Fruit fly (Drosophila melanogaster) whole organism, wandering third instar larva: Measurements from ENCODE around the gene CG17258.

Experiments
- Abd-B ChIP-seq: fragments of >200 bp; optimal IDR thresholded peaks from 2 replicates; lab custom pipeline; 2017; ENCODE audit warnings: missing biosample characterization, missing genetic modification characterization
- CG32264 ChIP-seq: fragments of 200-800 bp; sonication (Bioruptor generic); optimal IDR thresholded peaks from 2 replicates; lab custom pipeline; 2016; ENCODE audit warnings: missing biosample characterization, missing genetic modification characterization
- CG9705 ChIP-seq: fragments of 200-800 bp; sonication (Bioruptor generic); optimal IDR thresholded peaks from 2 replicates; lab custom pipeline; 2018; ENCODE audit warnings: missing biosample characterization, mild to moderate bottlenecking, missing genetic modification characterization
- CrebA ChIP-seq: fragments of 200-800 bp; sonication (Bioruptor generic); optimal IDR thresholded peaks from 2 replicates; lab custom pipeline; 2016; ENCODE audit warnings: missing biosample characterization, mild to moderate bottlenecking, missing genetic modification characterization, borderline replicate concordance
- Dfd ChIP-seq: fragments of >200 bp; optimal IDR thresholded peaks from 2 replicates; lab custom pipeline; 2017; ENCODE audit warnings: missing biosample characterization, missing genetic modification characterization
- Dif ChIP-seq: fragments of 200-275, 200-300 bp; sonication (Bioruptor generic); optimal IDR thresholded peaks from 2 replicates; lab custom pipeline; 2018; ENCODE audit warnings: missing biosample characterization, missing genetic modification characterization; ENCODE audit not compliant: partially characterized antibody
- GATAd ChIP-seq: sonication (Bioruptor generic); optimal IDR thresholded peaks from 2 replicates; lab custom pipeline; 2016; ENCODE audit warnings: missing biosample characterization, missing genetic modification characterization
- HLH106 ChIP-seq: fragments of 200-800 bp; optimal IDR thresholded peaks from 3 replicates; lab custom pipeline; 2019; ENCODE audit warnings: missing biosample characterization, mild to moderate bottlenecking, missing genetic modification characterization, moderate library complexity
- Hnf4 ChIP-seq: fragments of 200-800 bp; sonication (Bioruptor generic); optimal IDR thresholded peaks from 2 replicates; lab custom pipeline; 2016; ENCODE audit warnings: missing biosample characterization, mild to moderate bottlenecking, missing genetic modification characterization
- Hr78 ChIP-seq: fragments of >200 bp; optimal IDR thresholded peaks from 2 replicates; lab custom pipeline; 2017; ENCODE audit warnings: missing biosample characterization, missing genetic modification characterization
- Hr83 ChIP-seq: fragments of 200-300 bp; sonication (Bioruptor generic); optimal IDR thresholded peaks from 2 replicates; lab custom pipeline; 2016; ENCODE audit warnings: missing biosample characterization, mild to moderate bottlenecking, missing genetic modification characterization, moderate library complexity; ENCODE audit not compliant: poor library complexity, severe bottlenecking
- Mio ChIP-seq: sonication (Bioruptor generic); optimal IDR thresholded peaks from 2 replicates; lab custom pipeline; 2016; ENCODE audit warnings: missing biosample characterization, missing genetic modification characterization
- Myc ChIP-seq: fragments of >200 bp; optimal IDR thresholded peaks from 2 replicates; lab custom pipeline; 2017
- OdsH ChIP-seq: fragments of 200-800 bp; sonication (Bioruptor generic); optimal IDR thresholded peaks from 2 replicates; lab custom pipeline; 2016; ENCODE audit warnings: missing biosample characterization, mild to moderate bottlenecking, missing genetic modification characterization
- Sp1 ChIP-seq: fragments of 200-800 bp; sonication (Bioruptor generic); optimal IDR thresholded peaks from 3 replicates; lab custom pipeline; 2019; ENCODE audit warnings: missing biosample characterization, mild to moderate bottlenecking, missing genetic modification characterization, moderate library complexity
- Vsx2 ChIP-seq: fragments of 200-300, 225-300 bp; sonication (Bioruptor generic); optimal IDR thresholded peaks from 2 replicates; lab custom pipeline; 2018; ENCODE audit warnings: missing biosample characterization, missing genetic modification characterization; ENCODE audit not compliant: partially characterized antibody
- br ChIP-seq: fragments of 200-800 bp; sonication (Bioruptor generic); optimal IDR thresholded peaks from 2 replicates; lab custom pipeline; 2016; ENCODE audit warnings: missing biosample characterization, missing genetic modification characterization
- brk ChIP-seq: fragments of 200-800 bp; sonication (Bioruptor generic); optimal IDR thresholded peaks from 2 replicates; lab custom pipeline; 2016; ENCODE audit warnings: missing biosample characterization, mild to moderate bottlenecking, missing genetic modification characterization
- dl ChIP-seq, 2 experiments: fragments of 175-275, 200-275 bp in 1 of 2; fragments of 200-275 bp in 1 of 2; sonication (Bioruptor generic); optimal IDR thresholded peaks; lab custom pipeline; 2018; ENCODE audit warnings: mild to moderate bottlenecking in 2 of 2, missing biosample characterization in 2 of 2, missing genetic modification characterization in 2 of 2, moderate library complexity in 2 of 2; ENCODE audit not compliant: partially characterized antibody in 2 of 2, insufficient read depth in 1 of 2
- dmrt93B ChIP-seq: fragments of 200-800 bp; sonication (Bioruptor generic); optimal IDR thresholded peaks from 2 replicates; lab custom pipeline; 2018; ENCODE audit warnings: missing biosample characterization, mild to moderate bottlenecking, missing genetic modification characterization
- ey ChIP-seq: fragments of 200-800 bp; sonication (Bioruptor generic); optimal IDR thresholded peaks from 2 replicates; lab custom pipeline; 2016; ENCODE audit warnings: missing biosample characterization, missing genetic modification characterization
- foxo ChIP-seq, 2 experiments: fragments of 200-800 bp; sonication (Bioruptor generic); optimal IDR thresholded peaks; 2 replicates in 1 of 2; 3 replicates in 1 of 2; lab custom pipeline; 2016 to 2017; ENCODE audit warnings: missing biosample characterization in 2 of 2, missing genetic modification characterization in 2 of 2
- fru ChIP-seq: fragments of 200-800 bp; sonication (Bioruptor generic); optimal IDR thresholded peaks from 3 replicates; lab custom pipeline; 2016; ENCODE audit warnings: missing biosample characterization, mild to moderate bottlenecking, missing genetic modification characterization
- h ChIP-seq: fragments of 200-800 bp; sonication (Bioruptor generic); optimal IDR thresholded peaks from 3 replicates; lab custom pipeline; 2016; ENCODE audit warnings: missing biosample characterization, mild to moderate bottlenecking, missing genetic modification characterization
- jim ChIP-seq: fragments of 175-275, 200-325 bp; sonication (Bioruptor generic); optimal IDR thresholded peaks from 2 replicates; lab custom pipeline; 2016; ENCODE audit warnings: missing biosample characterization, mild to moderate bottlenecking, missing genetic modification characterization
- lola ChIP-seq: fragments of >200 bp; optimal IDR thresholded peaks from 2 replicates; lab custom pipeline; 2017; ENCODE audit warnings: missing biosample characterization, missing genetic modification characterization
- pan ChIP-seq: fragments of >200 bp; optimal IDR thresholded peaks from 2 replicates; lab custom pipeline; 2017
- psq ChIP-seq: fragments of 200-800 bp; sonication (Bioruptor generic); optimal IDR thresholded peaks from 3 replicates; lab custom pipeline; 2017; ENCODE audit warnings: missing biosample characterization, mild to moderate bottlenecking, missing genetic modification characterization, moderate library complexity
- rgr ChIP-seq: fragments of 200-800 bp; sonication (Bioruptor generic); optimal IDR thresholded peaks from 3 replicates; lab custom pipeline; 2016; ENCODE audit warnings: missing biosample characterization, mild to moderate bottlenecking, missing genetic modification characterization
- sage ChIP-seq: fragments of 200-800 bp; sonication (Bioruptor generic); optimal IDR thresholded peaks from 2 replicates; lab custom pipeline; 2016; ENCODE audit warnings: missing biosample characterization, mild to moderate bottlenecking, missing genetic modification characterization
- sv ChIP-seq: fragments of 200-800 bp; sonication (Bioruptor generic); optimal IDR thresholded peaks from 3 replicates; lab custom pipeline; 2016; ENCODE audit warnings: missing biosample characterization, missing genetic modification characterization
- tai ChIP-seq: sonication (Bioruptor generic); optimal IDR thresholded peaks from 2 replicates; lab custom pipeline; 2016; ENCODE audit warnings: missing biosample characterization, missing genetic modification characterization
- usp ChIP-seq: fragments of >200 bp; optimal IDR thresholded peaks from 2 replicates; lab custom pipeline; 2017; ENCODE audit warnings: missing biosample characterization, missing genetic modification characterization
- woc ChIP-seq: sonication (Bioruptor generic); optimal IDR thresholded peaks from 2 replicates; lab custom pipeline; 2016; ENCODE audit warnings: missing biosample characterization, mild to moderate bottlenecking, missing genetic modification characterization

CG17258 gene

DNA sequence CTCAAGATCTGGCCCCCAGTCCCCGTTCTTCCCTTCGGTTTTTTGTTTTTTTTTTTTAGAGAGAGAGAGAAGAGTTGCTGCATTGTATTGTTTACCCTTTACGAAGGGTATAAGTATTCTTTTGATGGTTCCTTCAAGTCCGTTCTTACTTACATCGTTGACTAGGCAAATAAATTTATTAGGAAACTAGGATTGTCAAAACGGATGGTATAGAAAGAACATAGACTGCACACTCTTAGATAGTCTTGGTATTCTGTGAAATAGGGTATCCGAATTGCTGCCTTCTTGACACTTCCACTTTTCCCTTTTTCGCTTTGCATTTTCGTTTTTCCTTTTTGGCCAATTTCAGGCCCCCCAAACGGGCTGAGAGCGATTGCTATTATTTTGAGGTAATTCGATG, 23.7 kb downstream of the CG17258 start:
- TF ChIP-seq woc (GFP tag; lab: Kevin White, UChicago) (peak; percentile 61), ey (GFP tag; lab: Kevin White, UChicago) (peak; percentile 66), pan (lab: Kevin White, UChicago) (no peak), Abd-B (GFP tag; lab: Kevin White, UChicago) (no peak), Mio (GFP tag; lab: Kevin White, UChicago) (no peak), foxo (GFP tag; optimal IDR thresholded peaks at IDR 0.05; lab: Kevin White, UChicago) (peak in 1 of 2 experiments; percentile 67), Hnf4 (no peak), h (GFP tag; lab: Kevin White, UChicago) (peak; percentile 74), HLH106 (tag; lab: Kevin White, UChicago) (peak; percentile 69), Sp1 (GFP tag; lab: Kevin White, UChicago) (peak; percentile 68), dl (GFP tag; optimal IDR thresholded peaks at IDR 0.05; lab: Kevin White, UChicago; ENCODE audit: insufficient read depth in 1 of 2, partially characterized antibody in 2 of 2) (no peak), Myc (lab: Kevin White, UChicago) (no peak), br (GFP tag; lab: Kevin White, UChicago) (peak; percentile 78), CG32264 (GFP tag; lab: Kevin White, UChicago) (peak; percentile 46), dmrt93B (GFP tag; lab: Kevin White, UChicago) (peak; percentile 38), OdsH (GFP tag; lab: Kevin White, UChicago) (peak; percentile 69), Hr83 (GFP tag; lab: Kevin White, UChicago) (no peak), rgr (peak; percentile 71), jim (GFP tag; lab: Kevin White, UChicago) (peak; percentile 42), psq (peak; percentile 68), Vsx2 (GFP tag; lab: Kevin White, UChicago) (no peak), fru (GFP tag; lab: Kevin White, UChicago) (peak; percentile 80), Dif (GFP tag; lab: Kevin White, UChicago) (no peak)

DNA sequence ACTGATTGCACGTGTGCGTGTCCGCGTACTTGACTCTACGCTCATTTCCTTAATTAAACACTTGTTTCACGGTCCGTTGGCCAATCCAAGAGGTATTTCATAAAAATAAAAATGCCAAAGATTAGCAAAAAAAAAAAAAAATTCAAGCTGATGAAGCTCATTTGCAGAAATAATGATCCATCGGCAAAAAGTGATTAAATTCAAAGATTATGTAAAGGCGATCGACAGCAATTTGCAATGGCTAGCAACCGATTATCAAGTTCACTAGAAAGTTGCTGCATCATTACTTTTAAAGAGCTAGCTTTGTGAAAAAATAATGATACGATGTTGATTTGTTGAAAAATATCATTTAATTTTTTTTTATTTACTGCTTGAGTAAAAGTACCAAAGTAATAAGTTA, 25.7 kb downstream of the CG17258 start:
- TF ChIP-seq sv (GFP tag; lab: Kevin White, UChicago): no peak
- TF ChIP-seq lola (GFP tag; lab: Kevin White, UChicago): no peak
- TF ChIP-seq HLH106 (tag; lab: Kevin White, UChicago): no peak
- TF ChIP-seq GATAd (GFP tag; lab: Kevin White, UChicago): no peak
- TF ChIP-seq rgr: no peak
- TF ChIP-seq jim (GFP tag; lab: Kevin White, UChicago): no peak
- no peak for TF ChIP-seq OdsH (GFP tag; lab: Kevin White, UChicago)
- no peak for TF ChIP-seq br (GFP tag; lab: Kevin White, UChicago)
- no peak for TF ChIP-seq Mio (GFP tag; lab: Kevin White, UChicago)
- TF ChIP-seq Hr83 (GFP tag; lab: Kevin White, UChicago): no peak
- no peak for TF ChIP-seq dmrt93B (GFP tag; lab: Kevin White, UChicago)
- TF ChIP-seq foxo (GFP tag; optimal IDR thresholded peaks at IDR 0.05; lab: Kevin White, UChicago): no peak
- no peak for TF ChIP-seq sage
- TF ChIP-seq Dfd (GFP tag; lab: Kevin White, UChicago): no peak
- TF ChIP-seq usp (GFP tag; lab: Kevin White, UChicago): no peak
- TF ChIP-seq CG9705: no peak
- TF ChIP-seq CG32264 (GFP tag; lab: Kevin White, UChicago): no peak
- no peak for TF ChIP-seq tai
- TF ChIP-seq Hr78 (GFP tag; lab: Kevin White, UChicago): no peak
- TF ChIP-seq Myc (lab: Kevin White, UChicago): no peak

dm6 chr2L:3006925-3007426, 28.2 kb downstream of the CG17258 start:
- TF ChIP-seq HLH106 (tag; lab: Kevin White, UChicago): no peak
- no peak for TF ChIP-seq Hr78 (GFP tag; lab: Kevin White, UChicago)
- no peak for TF ChIP-seq tai
- TF ChIP-seq CrebA (GFP tag; lab: Kevin White, UChicago): no peak
- no peak for TF ChIP-seq dmrt93B (GFP tag; lab: Kevin White, UChicago)
- no peak for TF ChIP-seq Sp1 (GFP tag; lab: Kevin White, UChicago)
- no peak for TF ChIP-seq Hr83 (GFP tag; lab: Kevin White, UChicago)
- no peak for TF ChIP-seq Myc (lab: Kevin White, UChicago)
- TF ChIP-seq Vsx2 (GFP tag; lab: Kevin White, UChicago): no peak
- no peak for TF ChIP-seq brk (GFP tag; lab: Kevin White, UChicago)
- TF ChIP-seq jim (GFP tag; lab: Kevin White, UChicago): no peak
- no peak for TF ChIP-seq usp (GFP tag; lab: Kevin White, UChicago)
- no peak for TF ChIP-seq pan (lab: Kevin White, UChicago)
- TF ChIP-seq CG9705: no peak
- TF ChIP-seq Hnf4: no peak
